Worm (Caenorhabditis elegans) whole organism, early embryonic: ENCODE results near the gene D1054.1.

Experiments
- B0310.2 ChIP-seq: sonication (generic microtip); optimal IDR thresholded peaks from 2 replicates; lab custom pipeline; 2016; ENCODE audit warnings: mild to moderate bottlenecking, missing genetic modification characterization, missing compliant biosample characterization
- F13C5.2 ChIP-seq: sonication (generic microtip); optimal IDR thresholded peaks from 2 replicates; lab custom pipeline; 2017; ENCODE audit warnings: mild to moderate bottlenecking, missing genetic modification characterization, inconsistent platforms, missing compliant biosample characterization
- aly-1 ChIP-seq: sonication (generic microtip); optimal IDR thresholded peaks from 2 replicates; lab custom pipeline; 2016; ENCODE audit warnings: missing genetic modification characterization, missing compliant biosample characterization
- ama-1 ChIP-seq: fragments of 150-350 bp; optimal IDR thresholded peaks from 2 replicates; lab custom pipeline; 2014
- ceh-13 ChIP-seq: fragments of 200-800 bp; sonication (Bioruptor generic); optimal IDR thresholded peaks from 2 replicates; lab custom pipeline; 2018; ENCODE audit warnings: mild to moderate bottlenecking, missing genetic modification characterization, missing compliant biosample characterization
- ceh-36 ChIP-seq: sonication (generic microtip); optimal IDR thresholded peaks from 2 replicates; lab custom pipeline; 2016; ENCODE audit warnings: missing genetic modification characterization, inconsistent platforms, missing compliant biosample characterization
- ets-7 ChIP-seq: sonication (generic microtip); optimal IDR thresholded peaks from 2 replicates; lab custom pipeline; 2016; ENCODE audit warnings: missing genotype, missing genetic modification characterization, missing compliant biosample characterization
- flt-1 ChIP-seq: fragments of 200-800 bp; sonication (Bioruptor generic); IDR thresholded peaks from 2 replicates; pipeline ENCODE4 v1.3.6; 2022; ENCODE audit warnings: missing genetic modification characterization, missing compliant biosample characterization
- hmbx-1 ChIP-seq: sonication (generic microtip); optimal IDR thresholded peaks from 2 replicates; lab custom pipeline; 2016; ENCODE audit warnings: mild to moderate bottlenecking, missing genetic modification characterization, missing compliant biosample characterization
- hmg-4 ChIP-seq: fragments of 200-800 bp; sonication (Bioruptor generic); optimal IDR thresholded peaks from 2 replicates; lab custom pipeline; 2018; ENCODE audit warnings: mild to moderate bottlenecking, missing genetic modification characterization, missing compliant biosample characterization
- hnd-1 ChIP-seq: sonication (generic microtip); optimal IDR thresholded peaks from 2 replicates; lab custom pipeline; 2016; ENCODE audit warnings: missing genetic modification characterization, missing compliant biosample characterization
- pes-1 ChIP-seq: fragments of 200-800 bp; sonication (Bioruptor generic); IDR thresholded peaks from 2 replicates; pipeline ENCODE4 v1.3.6; 2022; ENCODE audit warnings: missing genetic modification reagents, missing genetic modification characterization, missing compliant biosample characterization
- scrt-1 ChIP-seq: fragments of 200-800 bp; sonication (Bioruptor generic); IDR thresholded peaks from 2 replicates; pipeline ENCODE4 v1.3.6; 2022; ENCODE audit warnings: missing genetic modification characterization, missing compliant biosample characterization
- sea-1 ChIP-seq: fragments of 200-800 bp; sonication (Bioruptor generic); conservative IDR thresholded peaks from 2 replicates; pipeline ENCODE4 v1.3.6; 2022; ENCODE audit warnings: missing genetic modification characterization, missing compliant biosample characterization
- tbx-11 ChIP-seq: fragments of 200-800 bp; sonication (Bioruptor generic); IDR thresholded peaks from 2 replicates; pipeline ENCODE4 v1.3.6; 2022; ENCODE audit warnings: missing genetic modification characterization, missing compliant biosample characterization
- tbx-37 ChIP-seq: fragments of 200-800 bp; sonication (Bioruptor generic); conservative IDR thresholded peaks from 2 replicates; pipeline ENCODE4 v1.3.6; 2022; ENCODE audit warnings: missing genetic modification reagents, missing genetic modification characterization, missing compliant biosample characterization
- tra-4 ChIP-seq: sonication (generic microtip); optimal IDR thresholded peaks from 2 replicates; lab custom pipeline; 2017; ENCODE audit warnings: missing genetic modification characterization, missing compliant biosample characterization

Gene D1054.1

ce11 chrV:10770026-10770425, at the start of gene D1054.1, which contains the start of gene pas-2:
Gene D1054.1 (minus strand): TSS chrV:10770217.
Gene pas-2 (plus strand): TSS chrV:10770368.
- TF ChIP-seq ceh-13 (GFP tag; lab: Kevin White, UChicago) (no peak), pes-1 (GFP tag; lab: Robert Waterston, UW) (no peak)

- TF ChIP-seq scrt-1 (GFP tag; lab: Robert Waterston, UW) (no peak), flt-1 (GFP tag; lab: Robert Waterston, UW) (no peak), ama-1 (lab: Kevin White, UChicago) (no peak), F13C5.2 (tag; lab: Kevin White, UChicago) (no peak), hmg-4 (GFP tag; lab: Kevin White, UChicago) (no peak), ceh-36 (no peak), tbx-37 (GFP tag; lab: Robert Waterston, UW) (no peak), sea-1 (GFP tag; lab: Robert Waterston, UW) (no peak), pes-1 (GFP tag; lab: Robert Waterston, UW) (no peak)
These were observed 48.5 kb upstream of the D1054.1 start for ce11 chrV:10818498-10818897.

DNA sequence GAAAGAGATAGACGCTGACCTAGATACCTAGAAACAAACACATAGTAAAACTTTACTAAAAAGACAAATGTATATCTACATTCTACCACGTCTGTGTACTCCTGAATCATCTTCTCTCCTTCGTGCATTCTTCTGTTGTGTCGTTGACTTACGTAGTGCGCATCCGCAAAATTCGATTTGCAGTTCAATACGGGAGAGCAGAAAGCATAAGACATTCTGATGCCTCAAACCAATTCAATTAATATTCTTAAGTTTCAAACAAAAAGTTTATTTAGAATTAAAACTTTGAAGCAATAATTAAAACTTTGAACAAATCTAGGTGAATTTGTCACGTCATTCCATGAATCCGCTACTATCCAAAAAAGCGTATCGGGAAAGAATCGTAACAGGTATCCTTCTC, 46.8 kb upstream of the D1054.1 start:
- TF ChIP-seq sea-1 (GFP tag; lab: Robert Waterston, UW) (no peak), hmg-4 (GFP tag; lab: Kevin White, UChicago) (no peak), aly-1 (no peak)

- no peak for TF ChIP-seq hmg-4 (GFP tag; lab: Kevin White, UChicago)
- no peak for TF ChIP-seq tbx-11 (GFP tag; lab: Robert Waterston, UW)
These were observed 44.3 kb upstream of the D1054.1 start for ce11 chrV:10814333-10814732.

ce11 chrV:10813425-10814156, 43.6 kb upstream of the D1054.1 start, which contains the start of the genes C29A12.1 and lig-1:
Gene C29A12.1 (minus strand): TSS chrV:10813487.
Gene lig-1 (plus strand): TSS chrV:10814106.
- TF ChIP-seq ceh-13 (GFP tag; lab: Kevin White, UChicago) (no peak), ceh-36 (no peak), aly-1 (no peak), B0310.2 (tag; lab: Kevin White, UChicago) (no peak), F13C5.2 (tag; lab: Kevin White, UChicago) (no peak), tbx-37 (GFP tag; lab: Robert Waterston, UW) (no peak), pes-1 (GFP tag; lab: Robert Waterston, UW) (no peak), ets-7 (tag; lab: Kevin White, UChicago) (no peak), tbx-11 (GFP tag; lab: Robert Waterston, UW) (no peak), hnd-1 (no peak), flt-1 (GFP tag; lab: Robert Waterston, UW) (no peak), scrt-1 (GFP tag; lab: Robert Waterston, UW) (no peak), tra-4 (tag; lab: Kevin White, UChicago) (no peak)

ce11 chrV:10811763-10812162, 41.7 kb upstream of the D1054.1 start, which contains the start of gene C29A12.22:
Gene C29A12.22 (plus strand): TSS chrV:10812063.
- TF ChIP-seq tra-4 (tag; lab: Kevin White, UChicago) (no peak), ceh-36 (no peak), ama-1 (lab: Kevin White, UChicago) (no peak), tbx-37 (GFP tag; lab: Robert Waterston, UW) (no peak), aly-1 (no peak), pes-1 (GFP tag; lab: Robert Waterston, UW) (no peak), sea-1 (GFP tag; lab: Robert Waterston, UW) (no peak), B0310.2 (tag; lab: Kevin White, UChicago) (no peak), ets-7 (tag; lab: Kevin White, UChicago) (no peak), scrt-1 (GFP tag; lab: Robert Waterston, UW) (no peak)

- TF ChIP-seq B0310.2 (tag; lab: Kevin White, UChicago), result peak; percentile 64
- no peak for TF ChIP-seq ama-1 (lab: Kevin White, UChicago)
- TF ChIP-seq hmbx-1 (tag; lab: Kevin White, UChicago), result peak; percentile 41
- peak; percentile 78 for TF ChIP-seq ets-7 (tag; lab: Kevin White, UChicago)
- TF ChIP-seq flt-1 (GFP tag; lab: Robert Waterston, UW), result peak; percentile 77
- TF ChIP-seq sea-1 (GFP tag; lab: Robert Waterston, UW), result peak; percentile 89
- TF ChIP-seq aly-1, result peak; percentile 72
- TF ChIP-seq tbx-11 (GFP tag; lab: Robert Waterston, UW), result peak; percentile 80
- peak; percentile 89 for TF ChIP-seq scrt-1 (GFP tag; lab: Robert Waterston, UW)
- TF ChIP-seq pes-1 (GFP tag; lab: Robert Waterston, UW), result no peak; the same call in 1 of the 2 replicates
- TF ChIP-seq hmg-4 (GFP tag; lab: Kevin White, UChicago), result peak; percentile 88
- TF ChIP-seq tra-4 (tag; lab: Kevin White, UChicago), result peak; percentile 32
- peak; percentile 61 for TF ChIP-seq hnd-1
- peak; percentile 94 for TF ChIP-seq F13C5.2 (tag; lab: Kevin White, UChicago)
- TF ChIP-seq tbx-37 (GFP tag; lab: Robert Waterston, UW), result peak; percentile 88
- TF ChIP-seq ceh-36, result peak; percentile 88
- peak; percentile 64 for TF ChIP-seq ceh-13 (GFP tag; lab: Kevin White, UChicago)
These were observed 37.9 kb upstream of the D1054.1 start, which contains the start of gene plrg-1 for ce11 chrV:10807862-10808327. Gene plrg-1 (minus strand): TSS chrV:10807912.

ce11 chrV:10805934-10806333, 35.9 kb upstream of the D1054.1 start, which contains the start of gene prp-38:
Gene prp-38 (minus strand): TSS chrV:10806034.
- TF ChIP-seq hmbx-1 (tag; lab: Kevin White, UChicago), result no peak
- TF ChIP-seq hnd-1, result no peak
- no peak for TF ChIP-seq F13C5.2 (tag; lab: Kevin White, UChicago)
- TF ChIP-seq pes-1 (GFP tag; lab: Robert Waterston, UW), result no peak
- no peak for TF ChIP-seq ets-7 (tag; lab: Kevin White, UChicago)
- TF ChIP-seq sea-1 (GFP tag; lab: Robert Waterston, UW), result no peak
